Worm (Caenorhabditis elegans): ENCODE data around the gene F47D12.6.

DNA sequence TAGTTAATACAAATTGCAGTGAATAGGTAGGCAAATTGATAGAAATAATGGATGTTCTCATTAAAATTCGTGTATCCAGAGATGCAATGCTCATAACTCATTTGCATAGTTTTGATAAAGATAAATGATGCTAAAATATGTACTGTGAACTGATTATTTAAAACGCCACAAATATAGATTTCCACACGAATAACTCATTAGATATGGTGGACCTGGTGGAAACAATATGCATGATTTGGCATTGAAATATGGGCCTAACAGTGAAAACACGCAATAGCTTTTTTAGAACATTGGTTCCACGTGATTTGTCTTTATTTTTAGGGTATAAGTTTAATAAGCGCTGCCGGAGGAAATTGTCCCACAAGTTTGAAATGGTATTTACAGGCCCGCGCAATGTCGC is 16.8 kb downstream of the F47D12.6 start, which contains the start of gene srg-3:
- TF ChIP-seq sdc-2 (tag; optimal IDR thresholded peaks at IDR 0.05), result no peak
- TF ChIP-seq dve-1 (tag; optimal IDR thresholded peaks at IDR 0.05), result no peak
- no peak for TF ChIP-seq ceh-34 (tag; optimal IDR thresholded peaks at IDR 0.05)
- TF ChIP-seq ceh-31 (tag; optimal IDR thresholded peaks at IDR 0.05), result no peak
